Worm (Caenorhabditis elegans): Measurements from ENCODE around the gene Y68A4A.10.

- no peak for TF ChIP-seq lin-13 (GFP tag; optimal IDR thresholded peaks at IDR 0.05)
- TF ChIP-seq Y48G9A.11 (GFP tag; IDR thresholded peaks at IDR 0.05), result no peak
- no peak for TF ChIP-seq unc-130 (GFP tag; optimal IDR thresholded peaks at IDR 0.05)
- no peak for TF ChIP-seq lsy-2 (tag; optimal IDR thresholded peaks at IDR 0.05)
- TF ChIP-seq daf-8 (GFP tag; IDR thresholded peaks at IDR 0.05), result no peak
- TF ChIP-seq nhr-237 (tag; optimal IDR thresholded peaks at IDR 0.05), result no peak
Observed at ce11 chrV:17236345-17236744, 34.4 kb downstream of the Y68A4A.10 start, which contains the start of gene T19C9.10.

All from whole organism, L4 larva.